Worm (Caenorhabditis elegans): ENCODE data around the gene dhs-31.

Gene dhs-31

DNA sequence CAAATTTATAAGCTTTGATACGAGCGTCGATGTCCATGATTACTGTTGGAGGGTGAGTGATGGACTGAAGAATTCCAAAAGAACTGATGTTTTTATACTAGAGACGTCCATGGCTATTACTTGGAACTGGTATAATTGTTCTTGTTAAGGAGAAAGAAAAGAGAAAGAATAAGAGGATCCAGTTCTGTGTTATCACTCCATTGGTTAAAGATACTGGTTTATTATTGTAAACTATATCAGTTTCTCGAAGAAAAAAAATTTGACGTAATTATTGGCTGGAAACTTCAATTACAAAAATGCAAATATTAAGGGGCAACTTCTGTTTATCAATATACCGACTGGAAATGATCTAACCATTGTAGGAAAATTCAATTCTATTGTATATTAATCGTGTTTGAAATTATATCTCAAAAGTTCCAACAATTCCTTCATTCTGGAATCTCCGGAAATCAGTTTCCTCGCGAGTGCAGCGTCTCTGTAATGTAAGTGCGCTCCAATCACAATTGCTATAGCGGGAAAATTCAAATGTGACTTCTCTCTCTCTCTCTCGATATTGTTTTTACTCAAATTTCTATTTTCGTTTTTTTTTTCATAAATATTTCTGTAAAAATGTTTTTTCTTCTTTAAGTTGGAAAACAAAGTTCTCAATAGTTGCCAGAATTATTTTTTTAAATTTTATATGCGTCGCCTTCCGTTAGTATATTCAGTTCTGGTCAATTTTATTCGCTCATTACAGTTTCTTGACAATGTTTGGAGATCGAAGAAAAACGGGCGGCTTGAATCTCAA is 44.9 kb upstream of the dhs-31 start, which contains the start of the genes col-2 and ndc-80 (continued):
- no peak for TF ChIP-seq hif-1 (tag; optimal IDR thresholded peaks at IDR 0.05)
- TF ChIP-seq nhr-10 (tag; optimal IDR thresholded peaks at IDR 0.05) = no peak
- TF ChIP-seq lin-29 (GFP tag; IDR thresholded peaks at IDR 0.05) = no peak
- peak; percentile 94 for TF ChIP-seq lin-38 (GFP tag; IDR thresholded peaks at IDR 0.05)
- TF ChIP-seq Y48G9A.11 (GFP tag; IDR thresholded peaks at IDR 0.05) = no peak
- no peak for TF ChIP-seq nhr-111 (GFP tag; optimal IDR thresholded peaks at IDR 0.05)
- no peak for TF ChIP-seq snpc-4 (tag; optimal IDR thresholded peaks at IDR 0.05)
- TF ChIP-seq zag-1 (tag; optimal IDR thresholded peaks at IDR 0.05) = no peak
- TF ChIP-seq daf-12 (tag; optimal IDR thresholded peaks at IDR 0.05) = no peak
- no peak for TF ChIP-seq dmd-9 (GFP tag; IDR thresholded peaks at IDR 0.05)
- TF ChIP-seq zip-11 (GFP tag; IDR thresholded peaks at IDR 0.05) = no peak
- TF ChIP-seq fkh-10 (GFP tag; optimal IDR thresholded peaks at IDR 0.05) = no peak
- TF ChIP-seq Y75B8A.6 (GFP tag; IDR thresholded peaks at IDR 0.05) = no peak
- no peak for TF ChIP-seq T20F7.1 (GFP tag; optimal IDR thresholded peaks at IDR 0.05)
- no peak for TF ChIP-seq ceh-20 (GFP tag; IDR thresholded peaks at IDR 0.05)
- TF ChIP-seq dve-1 (tag; optimal IDR thresholded peaks at IDR 0.05; ENCODE audit: insufficient read depth) = no peak
- no peak for TF ChIP-seq egl-27 (tag; optimal IDR thresholded peaks at IDR 0.05)
- TF ChIP-seq nhr-77 (tag; optimal IDR thresholded peaks at IDR 0.05) = no peak
- no peak for TF ChIP-seq nhr-237 (tag; optimal IDR thresholded peaks at IDR 0.05)
- no peak for TF ChIP-seq D1046.2 (GFP tag; IDR thresholded peaks at IDR 0.05)
- no peak for TF ChIP-seq Y5F2A.4 (GFP tag; optimal IDR thresholded peaks at IDR 0.05)
- no peak for TF ChIP-seq nhr-76 (tag; optimal IDR thresholded peaks at IDR 0.05)
- no peak for TF ChIP-seq ceh-44 (GFP tag; IDR thresholded peaks at IDR 0.05)
- TF ChIP-seq nhr-41 (GFP tag; IDR thresholded peaks at IDR 0.05) = no peak
- no peak for TF ChIP-seq pha-4 (GFP tag; IDR thresholded peaks at IDR 0.05)
- peak; percentile 76 for TF ChIP-seq pha-4 (tag; optimal IDR thresholded peaks at IDR 0.05)
- TF ChIP-seq unc-62 (GFP tag; optimal IDR thresholded peaks at IDR 0.05 in 1 of 2) = no peak
- no peak for TF ChIP-seq unc-62 (tag; optimal IDR thresholded peaks at IDR 0.05)
- no peak for TF ChIP-seq cey-2 (tag; optimal IDR thresholded peaks at IDR 0.05; ENCODE audit: borderline replicate concordance, insufficient read depth)
- no peak for TF ChIP-seq php-3 (GFP tag; IDR thresholded peaks at IDR 0.05)
- no peak for TF ChIP-seq saeg-2 (GFP tag; IDR thresholded peaks at IDR 0.05)
- no peak for TF ChIP-seq tra-1 (GFP tag; IDR thresholded peaks at IDR 0.05)
- TF ChIP-seq fos-1 (tag; optimal IDR thresholded peaks at IDR 0.05) = no peak
- no peak for TF ChIP-seq F26F4.8 (GFP tag; conservative IDR thresholded peaks at IDR 0.05)
- no peak for TF ChIP-seq unc-39 (tag; optimal IDR thresholded peaks at IDR 0.05)
- no peak for TF ChIP-seq ceh-82 (tag; optimal IDR thresholded peaks at IDR 0.05)
- TF ChIP-seq nhr-48 (tag; optimal IDR thresholded peaks at IDR 0.05) = no peak
- TF ChIP-seq daf-19 (GFP tag; conservative IDR thresholded peaks at IDR 0.05) = no peak
- no peak for TF ChIP-seq ztf-11 (tag; optimal IDR thresholded peaks at IDR 0.05)
- TF ChIP-seq lin-39 (tag; optimal IDR thresholded peaks at IDR 0.05) = no peak
- TF ChIP-seq attf-4 (tag; optimal IDR thresholded peaks at IDR 0.05) = no peak
- TF ChIP-seq zip-2 (tag; optimal IDR thresholded peaks at IDR 0.05) = no peak
- TF ChIP-seq mdt-29 (GFP tag; IDR thresholded peaks at IDR 0.05) = no peak
- no peak for TF ChIP-seq ZK546.5 (tag; optimal IDR thresholded peaks at IDR 0.05)
- TF ChIP-seq madf-5 (GFP tag; IDR thresholded peaks at IDR 0.05) = no peak
- TF ChIP-seq nhr-25 (tag; optimal IDR thresholded peaks at IDR 0.05; ENCODE audit: borderline replicate concordance, insufficient read depth) = no peak
- TF ChIP-seq aha-1 (tag) = peak; percentile 90
- TF ChIP-seq nhr-42 (GFP tag; IDR thresholded peaks at IDR 0.05) = no peak
- no peak for TF ChIP-seq gei-8 (GFP tag; optimal IDR thresholded peaks at IDR 0.05)
- TF ChIP-seq snpc-1.2 (GFP tag; IDR thresholded peaks at IDR 0.05) = peak; percentile 55; the same call in 1 of the 2 replicates
- no peak for TF ChIP-seq lin-15B (tag; optimal IDR thresholded peaks at IDR 0.05)

Measured in whole organism, L4 larva.